Fruit fly (Drosophila melanogaster): ENCODE measurements around the gene RpS10a.
A peak's percentile ranks its signal among the peaks of the same experiment; 100 is the strongest.

The RpS10a gene

DNA sequence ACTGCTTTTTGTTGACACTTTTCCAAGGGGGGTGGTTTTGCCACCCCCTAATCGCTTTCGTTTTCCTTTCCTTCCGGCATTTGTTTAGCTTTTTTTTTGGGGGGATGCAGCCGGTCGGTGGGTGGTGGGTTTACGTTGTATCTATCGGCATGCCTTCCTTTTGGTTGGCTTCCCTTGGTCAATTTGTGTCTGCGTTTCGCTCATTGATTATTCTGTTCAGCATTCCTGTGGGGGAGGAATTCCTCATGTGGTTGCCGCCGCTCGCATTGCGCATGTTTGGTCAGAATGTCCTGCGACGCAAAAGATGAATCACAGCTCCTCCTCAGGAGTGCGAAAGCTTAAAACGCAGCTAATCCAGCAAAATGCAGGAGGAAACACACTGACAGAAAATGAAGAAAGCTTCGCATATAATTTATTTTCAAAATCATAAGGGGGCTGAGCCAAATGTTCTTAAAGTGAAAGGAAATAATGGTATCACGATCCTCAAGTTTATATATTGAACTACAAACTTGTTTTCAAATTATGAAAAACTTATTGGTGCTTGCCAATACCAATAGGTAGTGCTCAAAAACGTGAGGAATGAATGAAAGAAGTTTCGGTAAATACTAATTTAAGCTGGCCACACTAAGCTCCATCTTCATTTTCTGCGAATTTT, at the start of gene RpS10a:
Gene RpS10a, plus strand, starts transcription at position 605 of the 655 bp plus-strand sequence.
- peak; percentile 87 for TF ChIP-seq bbx (GFP tag; IDR thresholded peaks at IDR 0.05; ENCODE audit: partially characterized antibody)
- TF ChIP-seq dmrt99B (tag; optimal IDR thresholded peaks at IDR 0.05), result no peak
- TF ChIP-seq CG18599 (GFP tag; optimal IDR thresholded peaks at IDR 0.05), result peak; percentile 19
- TF ChIP-seq tna (GFP tag; IDR thresholded peaks at IDR 0.05; ENCODE audit: partially characterized antibody), result no peak
- no peak for TF ChIP-seq CG1832 (GFP tag; optimal IDR thresholded peaks at IDR 0.05)
- TF ChIP-seq pho (GFP tag; optimal IDR thresholded peaks at IDR 0.05), result no peak
- TF ChIP-seq grau (tag; optimal IDR thresholded peaks at IDR 0.05), result peak; percentile 12
- TF ChIP-seq CG6765 (GFP tag; optimal IDR thresholded peaks at IDR 0.05), result no peak
- no peak for TF ChIP-seq CG7556 (GFP tag; optimal IDR thresholded peaks at IDR 0.05)
- no peak for TF ChIP-seq CG15601 (tag; optimal IDR thresholded peaks at IDR 0.05)
- peak; percentile 10 for TF ChIP-seq Hmr (GFP tag; optimal IDR thresholded peaks at IDR 0.05)
- TF ChIP-seq onecut (GFP tag; IDR thresholded peaks at IDR 0.05), result peak; percentile 91
- TF ChIP-seq CG4820 (GFP tag; optimal IDR thresholded peaks at IDR 0.05), result no peak
- no peak for TF ChIP-seq kah (GFP tag; optimal IDR thresholded peaks at IDR 0.05)
- TF ChIP-seq Hey (tag; optimal IDR thresholded peaks at IDR 0.05), result no peak
- no peak for TF ChIP-seq CG1529 (GFP tag; optimal IDR thresholded peaks at IDR 0.05)
- TF ChIP-seq CG4424 (GFP tag; optimal IDR thresholded peaks at IDR 0.05), result no peak
- TF ChIP-seq Meics (GFP tag; optimal IDR thresholded peaks at IDR 0.05), result peak; percentile 26
- no peak for TF ChIP-seq crp (GFP tag; optimal IDR thresholded peaks at IDR 0.05)
- 0 out of 3 replicates have a peak, but pooled peaks have one; percentile 27 for TF ChIP-seq CG14860 (GFP tag; IDR thresholded peaks at IDR 0.05; ENCODE audit: partially characterized antibody)
- no peak for TF ChIP-seq ab (GFP tag; optimal IDR thresholded peaks at IDR 0.05)
- TF ChIP-seq ase (GFP tag; IDR thresholded peaks at IDR 0.05), result no peak
- TF ChIP-seq chif (GFP tag; optimal IDR thresholded peaks at IDR 0.05), result no peak
- TF ChIP-seq CG2875 (GFP tag; optimal IDR thresholded peaks at IDR 0.05), result no peak
- TF ChIP-seq CG11560 (tag; IDR thresholded peaks at IDR 0.05), result no peak
- TF ChIP-seq CG17829 (tag; optimal IDR thresholded peaks at IDR 0.05), result no peak
- TF ChIP-seq Six4 (GFP tag; optimal IDR thresholded peaks at IDR 0.05), result no peak
- no peak for TF ChIP-seq CG7745 (tag; optimal IDR thresholded peaks at IDR 0.05)
- TF ChIP-seq CG13894 (tag; optimal IDR thresholded peaks at IDR 0.05), result no peak
- no peak for TF ChIP-seq Aef1 (GFP tag; IDR thresholded peaks at IDR 0.05)
- no peak for TF ChIP-seq kay (GFP tag; optimal IDR thresholded peaks at IDR 0.05)
- no peak for TF ChIP-seq sob (GFP tag; IDR thresholded peaks at IDR 0.05)
- TF ChIP-seq Lpt (GFP tag; optimal IDR thresholded peaks at IDR 0.05), result no peak
- no peak for TF ChIP-seq oc (tag; optimal IDR thresholded peaks at IDR 0.05)
- 0 out of 2 replicates have a peak, but pooled peaks have one; percentile 5 for TF ChIP-seq CG9932 (GFP tag; IDR thresholded peaks at IDR 0.05)
- TF ChIP-seq sd (tag; optimal IDR thresholded peaks at IDR 0.05), result peak; percentile 92
- TF ChIP-seq CG7839 (tag; optimal IDR thresholded peaks at IDR 0.05), result no peak
- TF ChIP-seq CG10147 (GFP tag; optimal IDR thresholded peaks at IDR 0.05), result peak; percentile 10
- TF ChIP-seq zen (tag; optimal IDR thresholded peaks at IDR 0.05), result no peak
- 0 out of 2 replicates have a peak, but pooled peaks have one; percentile 25 for TF ChIP-seq nerfin-2 (GFP tag; IDR thresholded peaks at IDR 0.05; ENCODE audit: partially characterized antibody)
- TF ChIP-seq mld (GFP tag; IDR thresholded peaks at IDR 0.05; ENCODE audit: partially characterized antibody), result peak; percentile 47; the same call in 1 of the 3 replicates
- TF ChIP-seq C15 (GFP tag; IDR thresholded peaks at IDR 0.05), result no peak
- no peak for TF ChIP-seq CG18764 (GFP tag; optimal IDR thresholded peaks at IDR 0.05)
- no peak for TF ChIP-seq Myb (GFP tag; optimal IDR thresholded peaks at IDR 0.05)
- no peak for TF ChIP-seq Dbx (GFP tag; IDR thresholded peaks at IDR 0.05)
- no peak for TF ChIP-seq Optix (GFP tag; IDR thresholded peaks at IDR 0.05)
- no peak for TF ChIP-seq CG31365 (tag; optimal IDR thresholded peaks at IDR 0.05)
- TF ChIP-seq seq (GFP tag; IDR thresholded peaks at IDR 0.05), result peak; percentile 53; the same call in 1 of the 2 replicates
- no peak for TF ChIP-seq CG17612 (GFP tag; IDR thresholded peaks at IDR 0.05)
